Worm (Caenorhabditis elegans) whole organism, L1 larva: ENCODE measurements around the gene ssq-1.

Experiments used
- ceh-82 ChIP-seq, 3 experiments: fragments of 150-350 bp in 1 of 3; sonication (generic microtip) in 2 of 3; optimal IDR thresholded peaks; 2 replicates each; lab custom pipeline; 2014 to 2017; ENCODE audit warnings: missing biosample characterization in 3 of 3, missing genetic modification characterization in 3 of 3
- fkh-4 ChIP-seq: sonication (generic microtip); optimal IDR thresholded peaks from 2 replicates; lab custom pipeline; 2016; ENCODE audit warnings: missing compliant biosample characterization, missing genetic modification characterization, borderline replicate concordance
- lin-15B ChIP-seq: fragments of 150-350 bp; sonication (generic microtip); optimal IDR thresholded peaks from 3 replicates; lab custom pipeline; 2014; ENCODE audit warnings: missing biosample characterization, missing genetic modification characterization
- lin-39 ChIP-seq: fragments of 150-350 bp; optimal IDR thresholded peaks from 2 replicates; lab custom pipeline; 2014; ENCODE audit warnings: missing biosample characterization, missing genetic modification reagents, missing genetic modification characterization
- nhr-20 ChIP-seq: sonication (generic microtip); optimal IDR thresholded peaks from 2 replicates; lab custom pipeline; 2016; ENCODE audit warnings: mild to moderate bottlenecking, missing genetic modification characterization, missing compliant biosample characterization
- nhr-237 ChIP-seq: fragments of 150-350 bp; optimal IDR thresholded peaks from 2 replicates; lab custom pipeline; 2014; ENCODE audit warnings: missing biosample characterization, missing genetic modification characterization
- nhr-76 ChIP-seq: sonication (generic microtip); optimal IDR thresholded peaks from 2 replicates; lab custom pipeline; 2017; ENCODE audit warnings: missing biosample characterization, missing genetic modification characterization
- pax-3 ChIP-seq: fragments of 200-800 bp; sonication (Bioruptor generic); optimal IDR thresholded peaks from 2 replicates; lab custom pipeline; 2018; ENCODE audit warnings: mild to moderate bottlenecking, missing genetic modification characterization, moderate library complexity, missing compliant biosample characterization
- tbx-2 ChIP-seq: sonication (generic microtip); optimal IDR thresholded peaks from 2 replicates; lab custom pipeline; 2016; ENCODE audit warnings: missing genetic modification characterization, missing compliant biosample characterization

- TF ChIP-seq nhr-237 (tag; lab: Kevin White, UChicago) = no peak
- TF ChIP-seq nhr-20 (tag; lab: Kevin White, UChicago) = no peak
- no peak for TF ChIP-seq tbx-2 (tag; lab: Kevin White, UChicago)
- no peak for TF ChIP-seq fkh-4 (tag; lab: Kevin White, UChicago)
- no peak for TF ChIP-seq pax-3 (tag; lab: Kevin White, UChicago)
- no peak for TF ChIP-seq ceh-82 (tag; optimal IDR thresholded peaks at IDR 0.05; lab: Kevin White, UChicago)
- no peak for TF ChIP-seq lin-15B (tag; lab: Kevin White, UChicago)
- no peak for TF ChIP-seq nhr-76 (tag; lab: Kevin White, UChicago)
- no peak for TF ChIP-seq lin-39 (tag; lab: Kevin White, UChicago)
These were observed 8.6 kb upstream of the ssq-1 start, which contains the start of gene nspd-2 for ce11 chrIV:9843760-9844159.
